Worm (Caenorhabditis elegans): ENCODE results near the gene efr-3.
A peak's percentile ranks its signal among the peaks of the same experiment; 100 is the strongest.

The efr-3 gene

ce11 chrII:6320655-6321388 is at the start of gene efr-3:
TSS of gene efr-3 (minus strand) at chrII:6321159.
- peak; percentile 47 for TF ChIP-seq lin-14 (GFP tag; optimal IDR thresholded peaks at IDR 0.05)
- peak; percentile 38 for TF ChIP-seq lin-39 (tag; optimal IDR thresholded peaks at IDR 0.05)
- no peak for TF ChIP-seq unc-30 (tag; optimal IDR thresholded peaks at IDR 0.05)
- TF ChIP-seq sptf-1 (tag; optimal IDR thresholded peaks at IDR 0.05), result no peak
- peak in 1 of 6 experiments; percentile 27 for TF ChIP-seq elt-3 (tag; optimal IDR thresholded peaks at IDR 0.05)
- TF ChIP-seq nhr-47 (tag; optimal IDR thresholded peaks at IDR 0.05), result peak; percentile 67
- peak in 1 of 3 experiments; percentile 40 for TF ChIP-seq ceh-82 (tag; optimal IDR thresholded peaks at IDR 0.05)
- peak; percentile 51 for TF ChIP-seq nhr-85 (tag)
- peak; percentile 81 to 93 for TF ChIP-seq efl-1 (optimal IDR thresholded peaks at IDR 0.05)
- TF ChIP-seq efl-1 (GFP tag; optimal IDR thresholded peaks at IDR 0.05 in 1 of 2), result peak; percentile 94 to 99
- no peak for TF ChIP-seq fkh-10 (GFP tag; optimal IDR thresholded peaks at IDR 0.05)
- no peak for TF ChIP-seq nhr-84 (tag; optimal IDR thresholded peaks at IDR 0.05)
- TF ChIP-seq dpl-1 (GFP tag; optimal IDR thresholded peaks at IDR 0.05), result peak; percentile 89 to 95 (median 93)
- TF ChIP-seq nhr-19 (GFP tag; conservative IDR thresholded peaks at IDR 0.05), result peak; percentile 21; the same call in 1 of the 2 replicates
- peak; percentile 51 for TF ChIP-seq isw-1 (GFP tag; IDR thresholded peaks at IDR 0.05)
- TF ChIP-seq lsy-2 (tag; optimal IDR thresholded peaks at IDR 0.05), result peak; percentile 65 to 79
- TF ChIP-seq xbp-1 (tag; optimal IDR thresholded peaks at IDR 0.05), result peak; percentile 55
- peak; percentile 21 for TF ChIP-seq swsn-7 (tag; optimal IDR thresholded peaks at IDR 0.05)
- TF ChIP-seq nhr-90 (tag; optimal IDR thresholded peaks at IDR 0.05; ENCODE audit: poor library complexity), result peak; percentile 21
- peak; percentile 58 for TF ChIP-seq rnt-1 (tag; optimal IDR thresholded peaks at IDR 0.05)
- peak; percentile 28 for TF ChIP-seq unc-86 (tag; optimal IDR thresholded peaks at IDR 0.05)
- TF ChIP-seq nhr-11 (tag; optimal IDR thresholded peaks at IDR 0.05), result peak; percentile 18
- TF ChIP-seq blmp-1 (tag; optimal IDR thresholded peaks at IDR 0.05), result peak; percentile 31
- TF ChIP-seq C16A3.4 (tag; optimal IDR thresholded peaks at IDR 0.05), result peak; percentile 16
- peak; percentile 24 for TF ChIP-seq lin-15B (tag; optimal IDR thresholded peaks at IDR 0.05)
- peak; percentile 93 to 97 for TF ChIP-seq lin-35 (GFP tag; optimal IDR thresholded peaks at IDR 0.05)
- peak; percentile 55 for TF ChIP-seq snu-23 (GFP tag; optimal IDR thresholded peaks at IDR 0.05)
- peak; percentile 60 for TF ChIP-seq nhr-71 (tag; optimal IDR thresholded peaks at IDR 0.05)
- TF ChIP-seq aly-2 (tag; optimal IDR thresholded peaks at IDR 0.05), result no peak
- TF ChIP-seq nhr-77 (tag; optimal IDR thresholded peaks at IDR 0.05), result no peak
- TF ChIP-seq snpc-4 (tag; optimal IDR thresholded peaks at IDR 0.05), result peak; percentile 24
- peak; percentile 3 for TF ChIP-seq fkh-8 (tag; optimal IDR thresholded peaks at IDR 0.05)
- no peak for TF ChIP-seq sup-37 (GFP tag; optimal IDR thresholded peaks at IDR 0.05)
- peak; percentile 31 for TF ChIP-seq F16B12.6 (tag; optimal IDR thresholded peaks at IDR 0.05)
- TF ChIP-seq tbx-2 (tag; optimal IDR thresholded peaks at IDR 0.05), result peak; percentile 58
- peak; percentile 62 for TF ChIP-seq mep-1 (tag; optimal IDR thresholded peaks at IDR 0.05)
- TF ChIP-seq skn-1 (tag; optimal IDR thresholded peaks at IDR 0.05), result peak; percentile 40
- TF ChIP-seq nhr-20 (tag; optimal IDR thresholded peaks at IDR 0.05), result peak; percentile 38
- TF ChIP-seq mdl-1 (tag; optimal IDR thresholded peaks at IDR 0.05), result no peak

ce11 chrII:6370110-6370509 is 49.2 kb upstream of the efr-3 start:
- TF ChIP-seq grh-1 (GFP tag; IDR thresholded peaks at IDR 0.05) (peak; percentile 45; the same call in 1 of the 2 replicates), isw-1 (GFP tag; IDR thresholded peaks at IDR 0.05) (peak; percentile 85), zip-4 (GFP tag; optimal IDR thresholded peaks at IDR 0.05) (no peak), fkh-8 (tag; optimal IDR thresholded peaks at IDR 0.05) (peak; percentile 88), fos-1 (tag; optimal IDR thresholded peaks at IDR 0.05) (no peak), nhr-12 (tag; optimal IDR thresholded peaks at IDR 0.05) (no peak), lin-15B (tag; optimal IDR thresholded peaks at IDR 0.05) (peak; percentile 86), sox-4 (tag; optimal IDR thresholded peaks at IDR 0.05) (no peak), dsc-1 (tag; optimal IDR thresholded peaks at IDR 0.05) (peak; percentile 76), hpl-2 (GFP tag; optimal IDR thresholded peaks at IDR 0.05) (peak; percentile 20), mab-9 (GFP tag; IDR thresholded peaks at IDR 0.05) (0 out of 2 replicates have a peak, but pooled peaks have one; percentile 34), lsy-2 (tag; optimal IDR thresholded peaks at IDR 0.05) (peak; percentile 87 to 89), tlp-1 (tag; optimal IDR thresholded peaks at IDR 0.05) (no peak), nhr-19 (GFP tag; conservative IDR thresholded peaks at IDR 0.05) (peak; percentile 84), ceh-8 (GFP tag; optimal IDR thresholded peaks at IDR 0.05) (peak; percentile 29), snpc-4 (tag; optimal IDR thresholded peaks at IDR 0.05) (peak; percentile 50), snu-23 (GFP tag; optimal IDR thresholded peaks at IDR 0.05) (peak; percentile 94), aly-2 (tag; optimal IDR thresholded peaks at IDR 0.05) (peak; percentile 12), zag-1 (tag; optimal IDR thresholded peaks at IDR 0.05) (no peak), vab-15 (tag; optimal IDR thresholded peaks at IDR 0.05) (no peak), ceh-82 (tag; optimal IDR thresholded peaks at IDR 0.05) (peak; percentile 70 to 94 (median 77)), C16A3.4 (tag; optimal IDR thresholded peaks at IDR 0.05) (peak; percentile 81), egl-13 (tag; optimal IDR thresholded peaks at IDR 0.05) (peak; percentile 62)

Data from whole organism, L1 larva.